Worm (Caenorhabditis elegans) whole organism, mixed stage, embryonic: Measurements from ENCODE around the gene pch-2.

Experiments used
- blmp-1 ChIP-seq: fragments of 150-350 bp; optimal IDR thresholded peaks from 2 replicates; lab custom pipeline; 2014; ENCODE audit warnings: missing biosample characterization, missing genetic modification characterization
- ceh-83 ChIP-seq: fragments of 200-800 bp; sonication (Bioruptor generic); optimal IDR thresholded peaks from 2 replicates; lab custom pipeline; 2018; ENCODE audit warnings: mild to moderate bottlenecking, missing genetic modification characterization, missing compliant biosample characterization
- flh-1 ChIP-seq: fragments of 200-800 bp; sonication (Bioruptor generic); optimal IDR thresholded peaks from 2 replicates; lab custom pipeline; 2018; ENCODE audit warnings: mild to moderate bottlenecking, missing genetic modification characterization, moderate library complexity, missing compliant biosample characterization
- lin-13 ChIP-seq: fragments of 150-350 bp; optimal IDR thresholded peaks from 2 replicates; lab custom pipeline; 2014; ENCODE audit warnings: missing biosample characterization, missing genetic modification characterization
- mab-5 ChIP-seq: fragments of 150-350 bp; optimal IDR thresholded peaks from 2 replicates; lab custom pipeline; 2014; ENCODE audit warnings: missing biosample characterization, missing genetic modification characterization
- mep-1 ChIP-seq: fragments of 150-350 bp; optimal IDR thresholded peaks from 2 replicates; lab custom pipeline; 2017; ENCODE audit warnings: missing biosample characterization, missing genetic modification reagents, missing genetic modification characterization, inconsistent platforms
- nhr-12 ChIP-seq: fragments of 150-350 bp; optimal IDR thresholded peaks from 2 replicates; lab custom pipeline; 2014; ENCODE audit warnings: missing biosample characterization, missing genetic modification characterization
- nhr-237 ChIP-seq: fragments of 150-350 bp; optimal IDR thresholded peaks from 2 replicates; lab custom pipeline; 2014; ENCODE audit warnings: missing biosample characterization, missing genetic modification characterization
- nhr-28 ChIP-seq: fragments of 150-350 bp; optimal IDR thresholded peaks from 2 replicates; lab custom pipeline; 2014; ENCODE audit warnings: missing biosample characterization, missing genetic modification characterization
- unc-39 ChIP-seq: fragments of 150-350 bp; optimal IDR thresholded peaks from 2 replicates; lab custom pipeline; 2014; ENCODE audit warnings: missing biosample characterization, missing genetic modification characterization
- unc-62 ChIP-seq: fragments of 150-350 bp; optimal IDR thresholded peaks from 2 replicates; lab custom pipeline; 2014; ENCODE audit warnings: missing biosample characterization, missing genetic modification reagents, missing genetic modification characterization

DNA sequence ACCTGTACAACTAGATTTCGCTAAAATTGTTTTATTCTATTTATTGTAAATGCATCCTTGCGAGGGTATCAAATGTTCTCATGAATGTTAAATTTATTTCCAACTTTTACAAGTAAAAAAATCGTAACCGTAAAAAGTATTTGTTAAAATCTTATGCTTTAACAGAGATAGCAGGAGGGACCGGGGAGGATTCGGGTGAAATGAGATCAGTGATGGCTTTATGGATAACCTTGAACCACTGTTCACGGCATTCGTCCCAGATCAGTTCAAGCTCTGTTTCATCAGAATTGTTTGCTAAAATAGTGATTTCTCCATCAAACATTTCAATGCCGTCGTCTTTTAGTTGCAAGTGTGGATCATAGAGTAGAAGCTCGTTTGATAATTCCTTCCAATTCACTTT, 17.0 kb upstream of the pch-2 start:
- TF ChIP-seq nhr-28 (no peak), unc-62 (no peak), mep-1 (tag; lab: Kevin White, UChicago) (no peak), nhr-237 (tag; lab: Kevin White, UChicago) (no peak), ceh-83 (GFP tag; lab: Kevin White, UChicago) (no peak), nhr-12 (tag; lab: Kevin White, UChicago) (no peak), mab-5 (tag; lab: Kevin White, UChicago) (no peak), blmp-1 (no peak), unc-39 (tag; lab: Kevin White, UChicago) (no peak), flh-1 (GFP tag; lab: Kevin White, UChicago) (no peak), lin-13 (tag; lab: Kevin White, UChicago) (no peak)
